Worm (Caenorhabditis elegans) whole organism, L2 larva: ENCODE results near the gene thoc-7.

Experiments used
- C34F6.9 ChIP-seq: fragments of 150-350 bp; optimal IDR thresholded peaks from 2 replicates; lab custom pipeline; 2014; ENCODE audit warnings: missing biosample characterization, missing genetic modification characterization
- F13H6.1 ChIP-seq: sonication (generic microtip); optimal IDR thresholded peaks from 2 replicates; lab custom pipeline; 2016; ENCODE audit warnings: missing genetic modification characterization, missing compliant biosample characterization
- R02D3.7 ChIP-seq: fragments of 150-350 bp; optimal IDR thresholded peaks from 2 replicates; lab custom pipeline; 2014; ENCODE audit warnings: missing biosample characterization, missing genetic modification characterization
- Y55F3AM.14 ChIP-seq: fragments of 200-800 bp; sonication (Bioruptor generic); optimal IDR thresholded peaks from 2 replicates; lab custom pipeline; 2018; ENCODE audit warnings: mild to moderate bottlenecking, missing genetic modification characterization, missing compliant biosample characterization
- alr-1 ChIP-seq: fragments of 150-350 bp; optimal IDR thresholded peaks from 2 replicates; lab custom pipeline; 2014; ENCODE audit warnings: missing biosample characterization, missing genetic modification characterization
- aly-2 ChIP-seq: fragments of 150-350 bp; optimal IDR thresholded peaks from 2 replicates; lab custom pipeline; 2014; ENCODE audit warnings: missing biosample characterization, missing genetic modification characterization
- ama-1 ChIP-seq: fragments of 150-350 bp; optimal IDR thresholded peaks from 2 replicates; lab custom pipeline; 2018; ENCODE audit warnings: inconsistent platforms
- ceh-82 ChIP-seq: fragments of 150-350 bp; optimal IDR thresholded peaks from 2 replicates; lab custom pipeline; 2014; ENCODE audit warnings: missing biosample characterization, missing genetic modification characterization
- crh-2 ChIP-seq: sonication (generic microtip); optimal IDR thresholded peaks from 2 replicates; lab custom pipeline; 2017; ENCODE audit warnings: missing biosample characterization, missing genetic modification characterization
- elt-3 ChIP-seq: sonication (generic microtip); optimal IDR thresholded peaks from 2 replicates; lab custom pipeline; 2017; ENCODE audit warnings: missing biosample characterization, missing genetic modification characterization
- lin-11 ChIP-seq: fragments of 150-350 bp; sonication (generic microtip); optimal IDR thresholded peaks from 2 replicates; lab custom pipeline; 2014; ENCODE audit warnings: missing biosample characterization, missing genetic modification characterization, inconsistent platforms, mixed read lengths
- lin-13 ChIP-seq: fragments of 150-350 bp; optimal IDR thresholded peaks from 2 replicates; lab custom pipeline; 2014; ENCODE audit warnings: missing biosample characterization, missing genetic modification reagents, missing genetic modification characterization
- lin-39 ChIP-seq: fragments of 150-350 bp; optimal IDR thresholded peaks from 2 replicates; lab custom pipeline; 2014; ENCODE audit warnings: missing biosample characterization, missing genetic modification reagents, missing genetic modification characterization
- lsy-2 ChIP-seq, 2 experiments: fragments of 150-350 bp in 1 of 2; sonication (generic microtip) in 1 of 2; optimal IDR thresholded peaks; 2 replicates each; lab custom pipeline; 2014 to 2017; ENCODE audit warnings: missing biosample characterization in 2 of 2, missing genetic modification characterization in 2 of 2
- mab-5 ChIP-seq: fragments of 150-350 bp; optimal IDR thresholded peaks from 2 replicates; lab custom pipeline; 2014; ENCODE audit warnings: missing biosample characterization, missing genetic modification characterization
- mdl-1 ChIP-seq, 2 experiments: fragments of 150-350 bp in 1 of 2; sonication (generic microtip) in 1 of 2; optimal IDR thresholded peaks; 2 replicates each; lab custom pipeline; 2017; ENCODE audit warnings: missing biosample characterization in 2 of 2, missing genetic modification characterization in 2 of 2
- nhr-10 ChIP-seq: sonication (generic microtip); optimal IDR thresholded peaks from 2 replicates; lab custom pipeline; 2017; ENCODE audit warnings: missing biosample characterization, missing genetic modification characterization
- nhr-129 ChIP-seq: fragments of 150-350 bp; optimal IDR thresholded peaks from 2 replicates; lab custom pipeline; 2014; ENCODE audit warnings: missing biosample characterization, missing genetic modification characterization
- nhr-21 ChIP-seq: fragments of 150-350 bp; optimal IDR thresholded peaks from 2 replicates; lab custom pipeline; 2014; ENCODE audit warnings: missing biosample characterization, missing genetic modification characterization
- nhr-237 ChIP-seq: fragments of 150-350 bp; optimal IDR thresholded peaks from 2 replicates; lab custom pipeline; 2014; ENCODE audit warnings: missing biosample characterization, missing genetic modification characterization
- nhr-6 ChIP-seq: fragments of 150-350 bp; optimal IDR thresholded peaks from 2 replicates; lab custom pipeline; 2014; ENCODE audit warnings: missing biosample characterization, missing genetic modification characterization
- nhr-77 ChIP-seq: fragments of 150-350 bp; optimal IDR thresholded peaks from 2 replicates; lab custom pipeline; 2014; ENCODE audit warnings: missing biosample characterization, missing genetic modification characterization
- peb-1 ChIP-seq: fragments of 150-350 bp; optimal IDR thresholded peaks from 2 replicates; lab custom pipeline; 2014; ENCODE audit warnings: missing biosample characterization, missing genetic modification characterization
- skn-1 ChIP-seq: sonication (generic microtip); optimal IDR thresholded peaks from 2 replicates; lab custom pipeline; 2017; ENCODE audit warnings: missing biosample characterization, missing genetic modification characterization
- sma-9 ChIP-seq, 2 experiments: fragments of 150-350 bp in 1 of 2; sonication (generic microtip) in 1 of 2; optimal IDR thresholded peaks; 2 replicates each; lab custom pipeline; 2014 to 2016; ENCODE audit warnings: missing genetic modification characterization in 2 of 2, mild to moderate bottlenecking in 1 of 2, missing biosample characterization in 1 of 2, missing compliant biosample characterization in 1 of 2, missing genetic modification reagents in 1 of 2, moderate library complexity in 1 of 2
- unc-39 ChIP-seq: fragments of 150-350 bp; optimal IDR thresholded peaks from 2 replicates; lab custom pipeline; 2014; ENCODE audit warnings: missing biosample characterization, missing genetic modification characterization
- unc-55 ChIP-seq: fragments of 150-350 bp; sonication (generic microtip); optimal IDR thresholded peaks from 3 replicates; lab custom pipeline; 2014; ENCODE audit warnings: missing biosample characterization, missing genetic modification reagents, missing genetic modification characterization
- unc-62 ChIP-seq: fragments of 150-350 bp; optimal IDR thresholded peaks from 2 replicates; lab custom pipeline; 2014; ENCODE audit warnings: missing biosample characterization, missing genetic modification reagents, missing genetic modification characterization
- zag-1 ChIP-seq: fragments of 150-350 bp; optimal IDR thresholded peaks from 2 replicates; lab custom pipeline; 2014; ENCODE audit warnings: missing biosample characterization, missing genetic modification characterization

Gene thoc-7

DNA sequence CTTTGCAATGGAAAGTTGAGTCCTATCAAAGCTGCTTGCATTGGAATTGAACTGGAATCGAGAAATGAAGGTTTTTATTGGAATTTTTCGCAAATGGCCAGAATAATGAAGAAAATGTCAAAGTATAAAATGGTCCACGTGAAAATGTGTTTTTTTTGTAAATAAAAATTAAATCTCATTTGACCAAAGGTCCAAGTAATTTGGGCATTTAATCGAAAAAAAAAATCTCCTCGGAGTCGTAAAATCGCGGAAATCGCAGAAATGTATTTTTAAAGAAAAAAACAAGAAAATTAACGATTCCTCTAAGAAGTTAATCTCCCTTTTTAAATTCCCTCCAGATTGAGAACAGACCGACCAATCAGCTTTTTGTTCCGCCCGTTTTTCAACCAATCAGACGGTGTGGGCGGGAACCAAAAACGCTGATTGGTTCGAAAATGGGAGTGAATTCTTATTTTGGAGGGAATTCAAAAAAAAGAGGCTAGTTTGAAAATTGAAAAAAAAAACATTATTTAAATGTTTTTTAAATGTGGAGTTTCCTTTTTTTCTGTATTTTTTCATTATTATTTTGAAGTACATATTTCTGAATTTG is 5.9 kb upstream of the thoc-7 start, which contains the start of gene prdh-1:
TSS of gene prdh-1 (minus strand) at position 51 of the 589 bp plus-strand sequence.
- TF ChIP-seq R02D3.7: no peak
- TF ChIP-seq peb-1 (tag; lab: Kevin White, UChicago): no peak
- TF ChIP-seq, all 48 proteins: peak for 0

DNA sequence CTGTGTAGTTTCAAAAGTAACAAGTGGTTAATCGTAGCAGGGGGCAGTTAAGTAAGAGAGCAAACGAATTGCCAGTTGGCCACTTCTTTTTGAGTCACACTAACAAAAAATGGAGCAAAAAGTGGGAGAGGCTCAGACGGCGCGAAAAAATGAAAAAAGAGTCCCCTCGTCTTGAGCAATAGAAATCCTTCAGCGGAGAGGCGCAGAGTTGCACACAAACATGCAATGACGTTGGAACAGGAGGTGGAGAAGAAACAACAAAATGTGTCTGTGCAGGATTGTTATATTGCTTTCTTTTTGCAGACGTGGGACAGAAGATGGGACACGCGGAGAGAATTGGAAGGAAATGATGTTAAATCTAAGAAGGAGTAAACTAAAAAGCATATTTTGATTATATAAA is 4.8 kb upstream of the thoc-7 start:
- TF ChIP-seq Y55F3AM.14 (GFP tag; lab: Kevin White, UChicago) (peak; percentile 47), nhr-77 (tag; lab: Kevin White, UChicago) (no peak), zag-1 (tag; lab: Kevin White, UChicago) (peak; percentile 41), lin-39 (tag; lab: Kevin White, UChicago) (no peak), crh-2 (tag; lab: Kevin White, UChicago) (peak; percentile 38), C34F6.9 (tag; lab: Kevin White, UChicago) (peak; percentile 71), nhr-6 (no peak), nhr-129 (tag; lab: Kevin White, UChicago) (peak; percentile 97), unc-55 (GFP tag; lab: Kevin White, UChicago) (peak; percentile 78), unc-39 (tag; lab: Kevin White, UChicago) (no peak), lsy-2 (tag; optimal IDR thresholded peaks at IDR 0.05; lab: Kevin White, UChicago) (peak; percentile 6 to 73), F13H6.1 (tag; lab: Kevin White, UChicago) (peak; percentile 65), sma-9 (GFP tag; optimal IDR thresholded peaks at IDR 0.05; lab: Kevin White, UChicago) (peak; percentile 11), sma-9 (tag; optimal IDR thresholded peaks at IDR 0.05; lab: Kevin White, UChicago) (no peak), unc-62 (GFP tag; lab: Kevin White, UChicago) (no peak), lin-11 (tag; lab: Kevin White, UChicago) (peak; percentile 13)

DNA sequence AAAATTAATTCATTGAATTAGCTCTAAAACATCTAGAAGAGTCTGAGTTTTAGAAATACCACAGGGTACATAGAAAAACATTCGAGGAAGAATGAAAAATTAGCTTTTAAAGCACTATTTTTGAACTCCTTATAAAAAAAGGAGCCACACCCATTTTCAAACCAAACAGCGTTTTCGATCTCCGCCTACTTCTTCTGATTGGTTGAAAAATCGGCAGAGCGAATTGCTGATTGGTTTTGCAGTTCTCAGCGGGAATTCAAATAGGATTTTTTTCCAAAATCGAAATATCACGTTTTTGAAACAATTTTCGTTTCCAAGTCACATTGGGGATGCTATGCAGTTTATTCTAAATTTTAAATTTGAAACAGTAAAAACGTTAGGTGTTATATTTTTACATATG is 4.4 kb upstream of the thoc-7 start:
- no peak for TF ChIP-seq lin-39 (tag; lab: Kevin White, UChicago)

- TF ChIP-seq R02D3.7: no peak
- no peak for TF ChIP-seq lsy-2 (tag; optimal IDR thresholded peaks at IDR 0.05; lab: Kevin White, UChicago)
- no peak for TF ChIP-seq crh-2 (tag; lab: Kevin White, UChicago)
- TF ChIP-seq aly-2 (tag; lab: Kevin White, UChicago): no peak
- no peak for TF ChIP-seq zag-1 (tag; lab: Kevin White, UChicago)
- no peak for TF ChIP-seq F13H6.1 (tag; lab: Kevin White, UChicago)
- TF ChIP-seq ama-1 (lab: Kevin White, UChicago): no peak
- no peak for TF ChIP-seq lin-13 (GFP tag; lab: Kevin White, UChicago)
- no peak for TF ChIP-seq nhr-237 (tag; lab: Kevin White, UChicago)
- no peak for TF ChIP-seq Y55F3AM.14 (GFP tag; lab: Kevin White, UChicago)
- no peak for TF ChIP-seq peb-1 (tag; lab: Kevin White, UChicago)
- TF ChIP-seq lin-39 (tag; lab: Kevin White, UChicago): no peak
- TF ChIP-seq, all 48 proteins: peak for 0
Measured at ce11 chrIV:13878738-13879137, 3.8 kb upstream of the thoc-7 start.

ce11 chrIV:13879851-13880250 is 2.7 kb upstream of the thoc-7 start, which contains the start of gene B0513.4:
Gene B0513.4 (plus strand): TSS chrIV:13880151.
- no peak for TF ChIP-seq ceh-82
- no peak for TF ChIP-seq mdl-1 (tag; optimal IDR thresholded peaks at IDR 0.05; lab: Kevin White, UChicago)
- no peak for TF ChIP-seq aly-2 (tag; lab: Kevin White, UChicago)
- TF ChIP-seq ama-1 (lab: Kevin White, UChicago): no peak
- TF ChIP-seq skn-1 (tag; lab: Kevin White, UChicago): no peak
- TF ChIP-seq lsy-2 (tag; optimal IDR thresholded peaks at IDR 0.05; lab: Kevin White, UChicago): no peak
- no peak for TF ChIP-seq C34F6.9 (tag; lab: Kevin White, UChicago)
- TF ChIP-seq elt-3: no peak
- TF ChIP-seq nhr-237 (tag; lab: Kevin White, UChicago): no peak
- no peak for TF ChIP-seq nhr-10 (tag; lab: Kevin White, UChicago)
- TF ChIP-seq Y55F3AM.14 (GFP tag; lab: Kevin White, UChicago): no peak
- TF ChIP-seq nhr-21 (tag; lab: Kevin White, UChicago): no peak
- TF ChIP-seq unc-55 (GFP tag; lab: Kevin White, UChicago): no peak
- TF ChIP-seq mab-5 (tag; lab: Kevin White, UChicago): no peak

- no peak for TF ChIP-seq elt-3
- TF ChIP-seq F13H6.1 (tag; lab: Kevin White, UChicago): no peak
- TF ChIP-seq unc-55 (GFP tag; lab: Kevin White, UChicago): no peak
- no peak for TF ChIP-seq alr-1 (tag; lab: Kevin White, UChicago)
Measured at ce11 chrIV:13880370-13880769, 2.2 kb upstream of the thoc-7 start.
